Worm (Caenorhabditis elegans): ENCODE data around the gene K01A2.6.
"Not testable (repeated sequence)": the region's sequence is repeated elsewhere in the genome, so short reads cannot be mapped to it uniquely, and the experiment has no call there.

K01A2.6 gene

ce11 chrII:312110-312509, 12.3 kb downstream of the K01A2.6 start, which contains the start of gene mps-2:
TSS of gene mps-2 (minus strand) at chrII:312210.
- TF ChIP-seq med-1 (GFP tag; optimal IDR thresholded peaks at IDR 0.05; ENCODE audit: insufficient read depth); ztf-29 (GFP tag; IDR thresholded peaks at IDR 0.05); cog-1 (tag; optimal IDR thresholded peaks at IDR 0.05): not testable (repeated sequence)

ce11 chrII:313540-313939, 13.8 kb downstream of the K01A2.6 start:
- TF ChIP-seq flt-1 (GFP tag; IDR thresholded peaks at IDR 0.05) (no peak), cog-1 (tag; optimal IDR thresholded peaks at IDR 0.05) (no peak), med-1 (GFP tag; optimal IDR thresholded peaks at IDR 0.05; ENCODE audit: insufficient read depth) (no peak), T22C8.4 (GFP tag; IDR thresholded peaks at IDR 0.05) (no peak), ztf-23 (GFP tag; IDR thresholded peaks at IDR 0.05) (no peak), tab-1 (GFP tag; IDR thresholded peaks at IDR 0.05) (no peak), ztf-29 (GFP tag; IDR thresholded peaks at IDR 0.05) (no peak), klf-2 (GFP tag; conservative IDR thresholded peaks at IDR 0.05) (no peak), ref-1 (GFP tag; conservative IDR thresholded peaks at IDR 0.05) (no peak)

DNA sequence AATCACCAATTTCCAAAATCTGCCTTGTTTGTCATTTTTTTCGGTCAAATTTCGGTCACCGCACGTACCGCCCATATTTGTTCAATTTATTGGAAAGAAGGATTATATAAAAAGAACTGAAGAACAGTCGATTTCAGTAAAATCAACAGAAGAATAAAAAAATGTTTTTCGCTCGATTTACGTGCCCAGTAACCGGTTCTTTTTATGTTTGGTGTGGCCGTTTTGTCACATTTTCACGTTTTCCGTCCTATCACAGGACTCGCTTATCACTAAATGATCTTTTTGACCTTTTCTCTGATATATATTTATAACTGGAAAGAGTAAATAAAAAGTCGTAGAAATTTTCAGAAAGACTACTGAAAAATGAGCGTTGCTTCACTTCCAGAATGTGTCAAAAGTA, 19.7 kb downstream of the K01A2.6 start, which contains the start of gene far-7:
TSS of gene far-7 (plus strand) at position 331 of the 400 bp plus-strand sequence.
- TF ChIP-seq ref-1 (GFP tag; conservative IDR thresholded peaks at IDR 0.05) (no peak), klf-2 (GFP tag; conservative IDR thresholded peaks at IDR 0.05) (no peak), T22C8.4 (GFP tag; IDR thresholded peaks at IDR 0.05) (no peak), ztf-29 (GFP tag; IDR thresholded peaks at IDR 0.05) (no peak), flt-1 (GFP tag; IDR thresholded peaks at IDR 0.05) (no peak), cog-1 (tag; optimal IDR thresholded peaks at IDR 0.05) (no peak), med-1 (GFP tag; optimal IDR thresholded peaks at IDR 0.05; ENCODE audit: insufficient read depth) (no peak), tab-1 (GFP tag; IDR thresholded peaks at IDR 0.05) (no peak), ztf-23 (GFP tag; IDR thresholded peaks at IDR 0.05) (no peak)

DNA sequence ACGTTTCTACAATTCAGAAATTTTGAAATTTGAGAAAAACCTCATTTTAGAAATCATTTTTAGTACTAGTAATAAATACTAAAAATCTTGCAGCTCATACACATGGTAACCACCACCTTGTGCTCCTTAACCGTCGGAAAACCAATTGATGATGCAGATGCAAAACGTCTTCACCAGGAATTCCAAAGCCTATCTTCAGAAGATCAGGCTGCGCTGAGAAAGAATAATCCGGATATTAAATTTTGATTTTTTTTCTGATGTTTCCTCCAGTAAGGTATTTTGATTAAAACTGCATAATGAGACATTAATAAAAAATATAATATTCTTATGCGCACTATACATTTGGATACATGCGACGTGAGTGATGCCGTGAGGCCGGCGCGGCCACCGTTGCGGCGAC, 21.0 kb downstream of the K01A2.6 start:
- no peak for TF ChIP-seq flt-1 (GFP tag; IDR thresholded peaks at IDR 0.05)

DNA sequence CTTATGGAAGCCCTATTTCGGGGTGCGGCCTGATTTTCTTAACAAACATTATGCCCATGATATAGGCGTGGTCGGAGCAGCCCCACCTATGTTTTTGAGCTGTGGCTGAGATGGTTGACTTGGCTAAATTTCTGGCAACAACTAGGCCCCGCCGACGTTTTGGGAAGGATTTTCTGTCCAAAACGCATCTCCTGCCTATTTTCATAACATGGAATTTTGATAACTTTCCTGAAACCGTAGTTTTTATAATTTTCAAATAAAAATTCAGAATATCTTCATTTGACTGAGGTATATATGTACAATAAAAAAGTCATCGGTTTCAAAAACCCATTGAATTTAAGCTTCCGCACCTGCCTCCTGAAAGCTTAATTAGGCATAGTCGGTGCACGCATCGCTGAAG, 21.4 kb downstream of the K01A2.6 start:
- no peak for TF ChIP-seq ztf-29 (GFP tag; IDR thresholded peaks at IDR 0.05)
- no peak for TF ChIP-seq med-1 (GFP tag; optimal IDR thresholded peaks at IDR 0.05; ENCODE audit: insufficient read depth)
- no peak for TF ChIP-seq klf-2 (GFP tag; conservative IDR thresholded peaks at IDR 0.05)
- no peak for TF ChIP-seq ztf-23 (GFP tag; IDR thresholded peaks at IDR 0.05)
- no peak for TF ChIP-seq flt-1 (GFP tag; IDR thresholded peaks at IDR 0.05)
- TF ChIP-seq ref-1 (GFP tag; conservative IDR thresholded peaks at IDR 0.05), result no peak
- TF ChIP-seq T22C8.4 (GFP tag; IDR thresholded peaks at IDR 0.05), result no peak

DNA sequence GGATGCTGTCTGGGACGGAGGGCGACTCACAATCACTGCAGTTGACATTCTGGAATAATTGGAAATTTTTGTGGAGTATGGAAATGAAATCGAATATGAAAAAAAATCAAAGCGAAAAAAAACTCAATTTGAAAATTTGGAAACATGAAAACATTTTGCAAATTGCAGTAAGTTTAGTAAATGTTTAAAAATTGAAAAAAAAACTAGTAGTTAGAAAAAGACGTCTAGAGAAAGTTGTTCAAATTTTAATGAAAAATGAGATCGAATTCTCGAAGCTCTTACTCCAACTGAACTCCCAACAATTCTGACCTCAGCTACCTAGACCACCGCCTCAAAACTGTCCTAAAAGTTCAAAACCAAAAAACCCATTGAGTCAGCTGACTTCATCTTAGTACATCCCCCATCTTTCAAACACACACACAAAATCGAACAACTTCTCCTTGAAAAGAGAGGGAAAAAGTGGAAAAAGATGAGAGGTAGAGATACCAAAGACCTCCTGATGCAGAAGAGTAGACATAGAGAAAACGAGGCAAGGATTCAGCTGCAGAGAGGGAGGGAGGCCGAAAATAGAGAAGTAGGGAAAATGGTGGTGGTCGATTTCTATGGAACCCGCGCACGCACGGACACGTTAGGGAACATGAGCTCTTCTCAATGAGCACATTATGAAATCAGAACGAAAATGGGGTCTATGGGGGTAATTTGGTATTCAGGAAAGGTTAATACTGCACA, 23.4 kb downstream of the K01A2.6 start, which contains the start of gene K01A2.10:
TSS of gene K01A2.10 (minus strand) at position 51 of the 729 bp plus-strand sequence.
- TF ChIP-seq ztf-29 (GFP tag; IDR thresholded peaks at IDR 0.05) (no peak), ztf-23 (GFP tag; IDR thresholded peaks at IDR 0.05) (no peak)

DNA sequence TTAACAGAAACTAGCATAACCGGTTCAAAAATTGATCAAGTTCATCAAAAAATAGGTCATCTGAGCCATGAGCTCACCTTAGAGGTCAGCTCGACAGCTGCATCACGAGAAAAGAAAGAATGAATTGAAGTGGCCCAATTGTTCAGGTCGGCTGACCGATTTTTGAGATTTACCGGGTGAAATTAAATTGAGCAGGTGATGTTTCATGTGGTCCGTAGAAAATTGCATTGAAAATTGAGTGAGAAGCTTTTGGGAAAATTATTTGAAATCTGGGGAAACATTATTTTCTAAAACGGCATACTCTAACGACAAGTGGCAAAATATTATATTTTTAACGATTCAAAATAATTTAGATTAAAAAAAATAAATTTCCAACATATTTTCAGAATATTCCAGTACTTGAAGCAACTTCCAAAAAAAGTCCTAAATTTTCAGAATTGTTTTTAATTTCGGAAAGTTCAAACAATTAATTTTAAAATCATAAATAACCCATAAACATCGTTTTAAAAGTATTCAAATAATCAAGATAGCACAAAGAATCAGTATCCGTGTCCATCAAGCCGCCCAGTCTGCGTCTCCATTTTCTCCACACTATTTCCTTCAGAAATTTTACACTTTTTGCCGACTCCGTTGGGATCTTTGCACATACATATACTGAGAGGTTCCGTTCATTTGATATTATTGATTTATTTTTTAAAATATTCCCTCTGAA, 26.0 kb downstream of the K01A2.6 start, which contains the start of gene sgcb-1:
TSS of gene sgcb-1 (plus strand) at position 662 of the 712 bp plus-strand sequence.
- TF ChIP-seq med-1 (GFP tag; optimal IDR thresholded peaks at IDR 0.05; ENCODE audit: insufficient read depth) (no peak), ztf-23 (GFP tag; IDR thresholded peaks at IDR 0.05) (no peak), ztf-29 (GFP tag; IDR thresholded peaks at IDR 0.05) (no peak), cog-1 (tag; optimal IDR thresholded peaks at IDR 0.05) (no peak), flt-1 (GFP tag; IDR thresholded peaks at IDR 0.05) (no peak), ref-1 (GFP tag; conservative IDR thresholded peaks at IDR 0.05) (no peak), klf-2 (GFP tag; conservative IDR thresholded peaks at IDR 0.05) (no peak), tab-1 (GFP tag; IDR thresholded peaks at IDR 0.05) (no peak), T22C8.4 (GFP tag; IDR thresholded peaks at IDR 0.05) (no peak)

DNA sequence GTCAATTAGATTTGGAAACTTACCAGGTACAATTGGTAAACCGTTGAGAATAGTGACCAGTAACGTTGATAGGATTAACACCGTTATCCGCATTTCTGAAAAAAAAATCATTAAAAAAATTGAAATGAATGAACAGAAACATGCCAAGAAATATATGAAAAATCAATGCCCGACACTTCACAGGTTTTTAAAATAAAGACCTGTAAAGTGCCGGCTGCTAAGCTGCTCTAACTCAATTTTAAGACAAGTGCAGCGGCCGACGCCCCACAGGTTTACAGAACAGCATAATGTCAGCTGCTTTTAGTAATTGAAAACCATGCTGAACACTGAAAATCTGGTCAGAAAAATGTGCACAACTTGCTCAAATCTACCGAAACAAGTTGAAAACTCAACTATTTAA, 32.6 kb downstream of the K01A2.6 start, which contains the start of gene cbn-1:
TSS of gene cbn-1 (minus strand) at position 101 of the 400 bp plus-strand sequence.
- TF ChIP-seq T22C8.4 (GFP tag; IDR thresholded peaks at IDR 0.05) (no peak), klf-2 (GFP tag; conservative IDR thresholded peaks at IDR 0.05) (no peak), ref-1 (GFP tag; conservative IDR thresholded peaks at IDR 0.05) (no peak), cog-1 (tag; optimal IDR thresholded peaks at IDR 0.05) (no peak), flt-1 (GFP tag; IDR thresholded peaks at IDR 0.05) (no peak), ztf-23 (GFP tag; IDR thresholded peaks at IDR 0.05) (no peak), tab-1 (GFP tag; IDR thresholded peaks at IDR 0.05) (no peak), med-1 (GFP tag; optimal IDR thresholded peaks at IDR 0.05; ENCODE audit: insufficient read depth) (no peak), ztf-29 (GFP tag; IDR thresholded peaks at IDR 0.05) (no peak)

DNA sequence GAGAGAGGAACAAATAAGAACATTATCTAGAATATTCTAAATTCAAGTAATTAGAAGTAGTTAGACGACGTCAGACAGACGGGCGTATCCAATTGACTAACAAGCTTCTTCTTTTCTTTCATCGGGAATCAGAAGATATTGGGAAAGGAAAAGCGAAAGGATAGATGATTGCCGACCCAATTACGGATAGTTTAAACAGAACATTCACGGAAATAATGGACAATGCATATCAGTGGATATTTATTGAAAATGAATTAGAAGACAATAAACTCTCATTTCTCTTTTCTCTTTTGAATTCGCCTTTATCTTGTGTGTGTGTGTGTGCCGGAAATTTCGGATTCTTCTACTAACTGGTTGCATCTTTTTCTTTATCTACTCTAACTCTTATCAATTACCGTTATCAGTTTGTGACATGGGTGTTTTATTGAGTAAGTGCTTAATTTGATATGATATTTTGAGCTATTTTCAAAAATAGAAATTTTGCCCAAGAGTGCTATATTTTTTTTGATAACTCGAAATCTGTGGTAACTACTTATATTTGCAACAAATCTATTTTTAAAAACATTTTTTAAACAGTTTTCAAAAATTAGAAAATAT, 34.2 kb downstream of the K01A2.6 start:
- no peak for TF ChIP-seq ztf-29 (GFP tag; IDR thresholded peaks at IDR 0.05)
- no peak for TF ChIP-seq tab-1 (GFP tag; IDR thresholded peaks at IDR 0.05)
- no peak for TF ChIP-seq ref-1 (GFP tag; conservative IDR thresholded peaks at IDR 0.05)
- no peak for TF ChIP-seq flt-1 (GFP tag; IDR thresholded peaks at IDR 0.05)
- no peak for TF ChIP-seq med-1 (GFP tag; optimal IDR thresholded peaks at IDR 0.05; ENCODE audit: insufficient read depth)
- TF ChIP-seq cog-1 (tag; optimal IDR thresholded peaks at IDR 0.05), result no peak
- no peak for TF ChIP-seq klf-2 (GFP tag; conservative IDR thresholded peaks at IDR 0.05)
- TF ChIP-seq ztf-23 (GFP tag; IDR thresholded peaks at IDR 0.05), result no peak
- no peak for TF ChIP-seq T22C8.4 (GFP tag; IDR thresholded peaks at IDR 0.05)

Data from whole organism, midembryonic.